Fruit fly (Drosophila melanogaster): ENCODE results near the gene Manf.

Manf gene

DNA sequence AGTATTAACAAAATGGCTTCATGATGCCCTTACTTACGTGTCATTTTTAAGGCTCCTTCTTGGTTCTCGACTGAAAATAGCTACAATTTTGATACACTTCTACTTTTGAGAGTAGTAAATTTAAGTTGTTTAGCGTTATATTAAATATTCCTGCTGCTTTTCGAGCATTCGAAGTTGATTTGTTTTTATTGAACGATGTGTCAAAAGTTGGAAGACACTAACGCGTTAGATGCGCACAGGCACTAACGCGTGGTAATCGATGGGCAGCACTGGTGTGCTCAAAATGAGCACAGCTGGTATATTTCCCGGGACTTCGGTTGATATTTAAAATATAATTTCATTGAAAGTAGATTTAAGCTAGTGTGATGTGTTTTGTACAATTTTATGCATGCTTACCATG is 9.9 kb downstream of the Manf start, which contains the start of gene CG17931 (continued):
- TF ChIP-seq eve (GFP tag; optimal IDR thresholded peaks at IDR 0.05), result no peak
- no peak for TF ChIP-seq NC2α (GFP tag; optimal IDR thresholded peaks at IDR 0.05)
- peak; percentile 60 for TF ChIP-seq trem (tag; optimal IDR thresholded peaks at IDR 0.05)
- peak; percentile 21 for TF ChIP-seq lilli (GFP tag; optimal IDR thresholded peaks at IDR 0.05)
- TF ChIP-seq Sin3A (optimal IDR thresholded peaks at IDR 0.05), result peak; percentile 27
- peak; percentile 49 for TF ChIP-seq Sry-δ (GFP tag; optimal IDR thresholded peaks at IDR 0.05)
- TF ChIP-seq bigmax (GFP tag; optimal IDR thresholded peaks at IDR 0.05), result peak; percentile 30
- TF ChIP-seq crp (GFP tag; optimal IDR thresholded peaks at IDR 0.05), result peak in 1 of 2 experiments; percentile 79
- TF ChIP-seq NFAT (GFP tag; IDR thresholded peaks at IDR 0.05), result no peak
- peak in 1 of 3 experiments; percentile 55 for TF ChIP-seq Stat92E (GFP tag; optimal IDR thresholded peaks at IDR 0.05)
- TF ChIP-seq shn (GFP tag; optimal IDR thresholded peaks at IDR 0.05), result no peak
- TF ChIP-seq CG2202 (tag; optimal IDR thresholded peaks at IDR 0.05), result no peak
- peak; percentile 80 for TF ChIP-seq HmgZ (tag; optimal IDR thresholded peaks at IDR 0.05)
- TF ChIP-seq CG11504 (tag; optimal IDR thresholded peaks at IDR 0.05), result no peak
- TF ChIP-seq CG13287 (GFP tag; IDR thresholded peaks at IDR 0.05; ENCODE audit: partially characterized antibody), result peak; percentile 52; the same call in 1 of the 2 replicates
- no peak for TF ChIP-seq CG5180 (GFP tag; optimal IDR thresholded peaks at IDR 0.05)
- peak; percentile 35 for TF ChIP-seq CG33213 (GFP tag; optimal IDR thresholded peaks at IDR 0.05)
- no peak for TF ChIP-seq sqz (GFP tag; optimal IDR thresholded peaks at IDR 0.05)
- TF ChIP-seq Opbp (GFP tag; IDR thresholded peaks at IDR 0.05; ENCODE audit: partially characterized antibody), result peak; percentile 56; the same call in 2 of the 3 replicates
- TF ChIP-seq zf30C (GFP tag; optimal IDR thresholded peaks at IDR 0.05), result peak; percentile 3
- TF ChIP-seq CG16813 (GFP tag; IDR thresholded peaks at IDR 0.05; ENCODE audit: partially characterized antibody), result no peak
- no peak for TF ChIP-seq CG18619 (GFP tag; optimal IDR thresholded peaks at IDR 0.05)
- TF ChIP-seq dysf (GFP tag; IDR thresholded peaks at IDR 0.05), result no peak
- peak; percentile 3; the same call in 1 of the 2 replicates for TF ChIP-seq amos (GFP tag; IDR thresholded peaks at IDR 0.05; ENCODE audit: partially characterized antibody)
- TF ChIP-seq CG15696 (tag; optimal IDR thresholded peaks at IDR 0.05), result no peak
- no peak for TF ChIP-seq kah (GFP tag; optimal IDR thresholded peaks at IDR 0.05)
- TF ChIP-seq CG9727 (GFP tag; optimal IDR thresholded peaks at IDR 0.05), result no peak
- TF ChIP-seq Ets97D (GFP tag; optimal IDR thresholded peaks at IDR 0.05), result peak; percentile 82
- no peak for TF ChIP-seq CG10366 (GFP tag; IDR thresholded peaks at IDR 0.05)
- peak; percentile 31 for TF ChIP-seq tap (tag; optimal IDR thresholded peaks at IDR 0.05)
- no peak for TF ChIP-seq Neu2 (GFP tag; optimal IDR thresholded peaks at IDR 0.05; ENCODE audit: borderline replicate concordance)
- peak; percentile 8 for TF ChIP-seq Hr3 (GFP tag; optimal IDR thresholded peaks at IDR 0.05)
- no peak for TF ChIP-seq Nf-YA (GFP tag; IDR thresholded peaks at IDR 0.05)
- peak; percentile 95 for TF ChIP-seq pzg (GFP tag; optimal IDR thresholded peaks at IDR 0.05)
- peak; percentile 83 for TF ChIP-seq Med (GFP tag)
- peak; percentile 100 for TF ChIP-seq her (GFP tag; optimal IDR thresholded peaks at IDR 0.05)
- TF ChIP-seq CG11695 (GFP tag; IDR thresholded peaks at IDR 0.05), result no peak
- TF ChIP-seq Hmr (GFP tag; optimal IDR thresholded peaks at IDR 0.05), result peak; percentile 48
- no peak for TF ChIP-seq Mes4 (GFP tag; optimal IDR thresholded peaks at IDR 0.05)
- TF ChIP-seq E2f2 (GFP tag; IDR thresholded peaks at IDR 0.05), result peak; percentile 91
- peak; percentile 42 for TF ChIP-seq CG10267 (tag; optimal IDR thresholded peaks at IDR 0.05)
- no peak for TF ChIP-seq tll (GFP tag; optimal IDR thresholded peaks at IDR 0.05)
- no peak for TF ChIP-seq Adf1 (GFP tag; IDR thresholded peaks at IDR 0.05)
- TF ChIP-seq gfzf (GFP tag; optimal IDR thresholded peaks at IDR 0.05), result peak; percentile 98
- TF ChIP-seq Rfx (GFP tag; IDR thresholded peaks at IDR 0.05), result no peak
- no peak for TF ChIP-seq B-H1 (GFP tag; IDR thresholded peaks at IDR 0.05)
- no peak for TF ChIP-seq slou (GFP tag; optimal IDR thresholded peaks at IDR 0.05)
- TF ChIP-seq bcd (GFP tag; optimal IDR thresholded peaks at IDR 0.05), result peak; percentile 3
- TF ChIP-seq gsb-n (tag; optimal IDR thresholded peaks at IDR 0.05), result peak; percentile 8
- TF ChIP-seq ac (GFP tag; optimal IDR thresholded peaks at IDR 0.05), result no peak
